Worm (Caenorhabditis elegans) whole organism, L3 larva: ENCODE results near the gene Y105C5B.17.

Source experiments
- ceh-28 ChIP-seq: fragments of 150-350 bp; optimal IDR thresholded peaks from 2 replicates; lab custom pipeline; 2014; ENCODE audit warnings: missing biosample characterization, missing genetic modification reagents, missing genetic modification characterization
- nhr-12 ChIP-seq: fragments of 150-350 bp; optimal IDR thresholded peaks from 2 replicates; lab custom pipeline; 2014; ENCODE audit warnings: missing biosample characterization, missing genetic modification characterization
- unc-62 ChIP-seq: fragments of 150-350 bp; sonication (generic microtip); optimal IDR thresholded peaks from 4 replicates; lab custom pipeline; 2014; ENCODE audit warnings: missing biosample characterization, missing genetic modification reagents, missing genetic modification characterization
- zag-1 ChIP-seq: fragments of 150-350 bp; optimal IDR thresholded peaks from 2 replicates; lab custom pipeline; 2014; ENCODE audit warnings: missing biosample characterization, missing genetic modification characterization

DNA sequence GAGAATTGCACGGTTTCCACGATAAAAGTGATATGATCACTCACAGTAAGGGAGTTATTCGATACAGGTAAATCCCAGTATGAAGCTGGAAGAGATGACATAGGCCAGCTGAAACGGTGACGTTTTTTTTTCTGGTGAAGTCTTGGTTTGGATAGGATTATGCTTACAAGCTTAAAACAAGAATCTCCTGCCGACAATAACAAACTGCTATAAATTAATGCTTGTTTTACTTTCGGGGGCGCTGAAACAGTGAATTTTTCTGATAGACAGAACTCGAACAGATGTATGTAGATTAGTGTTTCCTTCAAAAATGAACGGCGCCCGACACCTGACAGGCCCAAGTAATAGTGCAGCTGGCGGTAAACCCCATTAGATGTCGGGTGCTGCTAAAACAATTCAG lies 29.1 kb upstream of the Y105C5B.17 start, which contains the start of gene srv-16:
- TF ChIP-seq ceh-28 (tag; lab: Kevin White, UChicago) (no peak), zag-1 (tag; lab: Kevin White, UChicago) (no peak), unc-62 (no peak), nhr-12 (tag; lab: Kevin White, UChicago) (no peak)
